Worm (Caenorhabditis elegans) whole organism, L4 larva: ENCODE data around the gene sid-2.

Experiments
- F10B5.3 ChIP-seq: sonication (generic microtip); optimal IDR thresholded peaks from 2 replicates; lab custom pipeline; 2016; ENCODE audit warnings: mild to moderate bottlenecking, missing genetic modification characterization, missing compliant biosample characterization
- F26F4.8 ChIP-seq: fragments of 200-800 bp; sonication (Bioruptor generic); conservative IDR thresholded peaks from 2 replicates; pipeline ENCODE4 v1.3.6; 2022; ENCODE audit warnings: missing genetic modification characterization, missing compliant biosample characterization
- F37D6.2 ChIP-seq: sonication (generic microtip); optimal IDR thresholded peaks from 2 replicates; lab custom pipeline; 2016; ENCODE audit warnings: mild to moderate bottlenecking, missing genetic modification characterization, missing compliant biosample characterization
- F44E2.7 ChIP-seq: fragments of 200-800 bp; sonication (Bioruptor generic); IDR thresholded peaks from 2 replicates; pipeline ENCODE4 v2.1.2; 2022; ENCODE audit warnings: missing genetic modification characterization, missing compliant biosample characterization
- T26A8.4 ChIP-seq: fragments of 200-800 bp; sonication (Bioruptor generic); IDR thresholded peaks from 2 replicates; pipeline ENCODE4 v1.3.6; 2022; ENCODE audit warnings: missing genetic modification characterization, missing compliant biosample characterization
- arid-1 ChIP-seq: fragments of 200-800 bp; sonication (Bioruptor generic); conservative IDR thresholded peaks from 2 replicates; pipeline ENCODE4 v1.3.6; 2022; ENCODE audit warnings: missing genetic modification reagents, missing genetic modification characterization, missing compliant biosample characterization
- attf-4 ChIP-seq: sonication (generic microtip); optimal IDR thresholded peaks from 3 replicates; lab custom pipeline; 2017; ENCODE audit warnings: missing biosample characterization, missing genetic modification characterization
- ceh-20 ChIP-seq: fragments of 200-800 bp; sonication (Bioruptor generic); IDR thresholded peaks from 2 replicates; pipeline ENCODE4 v1.3.6; 2022; ENCODE audit warnings: missing genetic modification reagents, missing genetic modification characterization, missing compliant biosample characterization
- ceh-82 ChIP-seq: sonication (generic microtip); optimal IDR thresholded peaks from 2 replicates; lab custom pipeline; 2017; ENCODE audit warnings: missing biosample characterization, missing genetic modification characterization
- ces-1 ChIP-seq: fragments of 150-350 bp; sonication (generic microtip); optimal IDR thresholded peaks from 4 replicates; lab custom pipeline; 2014; ENCODE audit warnings: missing biosample characterization, missing genetic modification reagents, missing genetic modification characterization
- daf-12 ChIP-seq: fragments of 150-350 bp; optimal IDR thresholded peaks from 2 replicates; lab custom pipeline; 2014; ENCODE audit warnings: missing biosample characterization, missing genetic modification reagents, missing genetic modification characterization
- dve-1 ChIP-seq: sonication (generic microtip); optimal IDR thresholded peaks from 2 replicates; lab custom pipeline; 2017; ENCODE audit warnings: antibody characterized with exemption, mild to moderate bottlenecking, missing genetic modification characterization, missing compliant biosample characterization; ENCODE audit not compliant: insufficient read depth
- fkh-10 ChIP-seq: fragments of 150-350 bp; optimal IDR thresholded peaks from 2 replicates; lab custom pipeline; 2014; ENCODE audit warnings: missing biosample characterization, missing genetic modification reagents, missing genetic modification characterization
- fos-1 ChIP-seq: fragments of 150-350 bp; optimal IDR thresholded peaks from 2 replicates; lab custom pipeline; 2014; ENCODE audit warnings: missing biosample characterization, missing genetic modification characterization
- gei-8 ChIP-seq: fragments of 200-800 bp; sonication (Bioruptor generic); optimal IDR thresholded peaks from 2 replicates; lab custom pipeline; 2018; ENCODE audit warnings: mild to moderate bottlenecking, missing genetic modification characterization, missing compliant biosample characterization
- hlh-11 ChIP-seq: fragments of 200-800 bp; sonication (Bioruptor generic); optimal IDR thresholded peaks from 2 replicates; lab custom pipeline; 2018; ENCODE audit warnings: mild to moderate bottlenecking, missing genetic modification characterization, missing compliant biosample characterization
- hlh-30 ChIP-seq: sonication (generic microtip); optimal IDR thresholded peaks from 2 replicates; lab custom pipeline; 2017; ENCODE audit warnings: antibody characterized with exemption, mild to moderate bottlenecking, missing genetic modification characterization, missing compliant biosample characterization; ENCODE audit not compliant: insufficient read depth
- hmg-1.1 ChIP-seq: fragments of 200-800 bp; sonication (Bioruptor generic); IDR thresholded peaks from 2 replicates; pipeline ENCODE4 v1.3.6; 2022; ENCODE audit warnings: missing genetic modification reagents, missing genetic modification characterization, missing compliant biosample characterization
- jun-1 ChIP-seq: fragments of 150-350 bp; optimal IDR thresholded peaks from 2 replicates; lab custom pipeline; 2014; ENCODE audit warnings: missing biosample characterization, missing genetic modification reagents, missing genetic modification characterization
- lim-7 ChIP-seq: fragments of 200-800 bp; sonication (Bioruptor generic); IDR thresholded peaks from 2 replicates; pipeline ENCODE4 v1.3.6; 2022; ENCODE audit warnings: missing genetic modification characterization, missing compliant biosample characterization
- lin-13 ChIP-seq: fragments of 150-350 bp; optimal IDR thresholded peaks from 2 replicates; lab custom pipeline; 2014; ENCODE audit warnings: missing biosample characterization, missing genetic modification reagents, missing genetic modification characterization
- lin-29 ChIP-seq: fragments of 200-800 bp; sonication (Bioruptor generic); IDR thresholded peaks from 2 replicates; pipeline ENCODE4 v1.3.6; 2022; ENCODE audit warnings: missing genetic modification reagents, missing genetic modification characterization, missing compliant biosample characterization
- lin-38 ChIP-seq: fragments of 200-800 bp; sonication (Bioruptor generic); IDR thresholded peaks from 2 replicates; pipeline ENCODE4 v1.3.6; 2022; ENCODE audit warnings: missing genetic modification reagents, missing genetic modification characterization, missing compliant biosample characterization
- lsy-2 ChIP-seq, 2 experiments: fragments of 150-350 bp in 1 of 2; sonication (generic microtip) in 1 of 2; optimal IDR thresholded peaks; 2 replicates each; lab custom pipeline; 2014 to 2017; ENCODE audit warnings: missing biosample characterization in 2 of 2, missing genetic modification characterization in 2 of 2
- madf-5 ChIP-seq, 2 experiments: fragments of 200-800 bp; sonication (Bioruptor generic); IDR thresholded peaks; 2 replicates each; pipeline ENCODE4 v1.3.6; 2022; ENCODE audit warnings: missing compliant biosample characterization in 2 of 2, missing genetic modification characterization in 2 of 2
- madf-9 ChIP-seq: fragments of 200-800 bp; sonication (Bioruptor generic); conservative IDR thresholded peaks from 2 replicates; pipeline ENCODE4 v1.3.6; 2022; ENCODE audit warnings: missing genetic modification reagents, missing genetic modification characterization, missing compliant biosample characterization
- mdt-29 ChIP-seq: fragments of 200-800 bp; sonication (Bioruptor generic); IDR thresholded peaks from 2 replicates; pipeline ENCODE4 v1.3.6; 2022; ENCODE audit warnings: missing genetic modification reagents, missing genetic modification characterization, missing compliant biosample characterization
- mes-2 ChIP-seq: sonication (generic microtip); optimal IDR thresholded peaks from 2 replicates; lab custom pipeline; 2016; ENCODE audit warnings: missing genotype, mild to moderate bottlenecking, missing genetic modification characterization, missing compliant biosample characterization; ENCODE audit not compliant: poor library complexity, severe bottlenecking
- mxl-2 ChIP-seq: fragments of 200-800 bp; sonication (Bioruptor generic); conservative IDR thresholded peaks from 2 replicates; pipeline ENCODE4 v1.3.6; 2022; ENCODE audit warnings: missing genetic modification reagents, missing genetic modification characterization, missing compliant biosample characterization
- nhr-10 ChIP-seq: fragments of 150-350 bp; optimal IDR thresholded peaks from 2 replicates; lab custom pipeline; 2014; ENCODE audit warnings: missing biosample characterization, missing genetic modification characterization
- nhr-11 ChIP-seq: fragments of 150-350 bp; optimal IDR thresholded peaks from 2 replicates; lab custom pipeline; 2014; ENCODE audit warnings: missing biosample characterization, missing genetic modification characterization
- nhr-111 ChIP-seq: fragments of 200-800 bp; sonication (Bioruptor generic); optimal IDR thresholded peaks from 2 replicates; lab custom pipeline; 2018; ENCODE audit warnings: mild to moderate bottlenecking, missing genetic modification characterization, missing compliant biosample characterization
- nhr-237 ChIP-seq: sonication (generic microtip); optimal IDR thresholded peaks from 2 replicates; lab custom pipeline; 2017; ENCODE audit warnings: missing biosample characterization, missing genetic modification characterization
- nhr-25 ChIP-seq: sonication (generic microtip); optimal IDR thresholded peaks from 2 replicates; lab custom pipeline; 2017; ENCODE audit warnings: missing genetic modification characterization, mild to moderate bottlenecking, missing compliant biosample characterization, antibody characterized with exemption, moderate library complexity, borderline replicate concordance; ENCODE audit not compliant: insufficient read depth
- nhr-28 ChIP-seq: fragments of 150-350 bp; optimal IDR thresholded peaks from 2 replicates; lab custom pipeline; 2014; ENCODE audit warnings: missing biosample characterization, missing genetic modification characterization
- nhr-41 ChIP-seq: fragments of 200-800 bp; sonication (Bioruptor generic); IDR thresholded peaks from 2 replicates; pipeline ENCODE4 v1.3.6; 2022; ENCODE audit warnings: missing genetic modification reagents, missing genetic modification characterization, missing compliant biosample characterization
- nhr-6 ChIP-seq: fragments of 150-350 bp; optimal IDR thresholded peaks from 2 replicates; lab custom pipeline; 2014; ENCODE audit warnings: missing biosample characterization, missing genetic modification characterization
- nhr-76 ChIP-seq: fragments of 150-350 bp; optimal IDR thresholded peaks from 2 replicates; lab custom pipeline; 2014; ENCODE audit warnings: missing biosample characterization, missing genetic modification characterization
- pha-4 ChIP-seq, 2 experiments: fragments of 150-350 bp in 1 of 2; fragments of 200-800 bp in 1 of 2; sonication (Bioruptor generic) in 1 of 2; IDR thresholded peaks in 1 of 2; optimal IDR thresholded peaks in 1 of 2; 2 replicates each; pipeline versions ENCODE4 v1.3.6 to Lab custom; 2014 to 2022; ENCODE audit warnings: missing genetic modification characterization in 2 of 2, missing genetic modification reagents in 2 of 2, missing biosample characterization in 1 of 2, missing compliant biosample characterization in 1 of 2
- pqm-1 ChIP-seq: sonication (generic microtip); optimal IDR thresholded peaks from 2 replicates; lab custom pipeline; 2017; ENCODE audit warnings: missing biosample characterization, missing genetic modification characterization
- rbr-2 ChIP-seq: sonication (generic microtip); optimal IDR thresholded peaks from 2 replicates; lab custom pipeline; 2016; ENCODE audit warnings: missing genotype, missing genetic modification characterization, missing compliant biosample characterization
- sdz-12 ChIP-seq: fragments of 200-800 bp; sonication (Bioruptor generic); optimal IDR thresholded peaks from 2 replicates; lab custom pipeline; 2018; ENCODE audit warnings: mild to moderate bottlenecking, missing genetic modification characterization, missing compliant biosample characterization
- set-16 ChIP-seq: fragments of 200-800 bp; sonication (Bioruptor generic); IDR thresholded peaks from 2 replicates; pipeline ENCODE4 v1.3.6; 2022; ENCODE audit warnings: missing genetic modification reagents, missing genetic modification characterization, missing compliant biosample characterization
- skn-1 ChIP-seq: fragments of 150-350 bp; optimal IDR thresholded peaks from 2 replicates; lab custom pipeline; 2014; ENCODE audit warnings: missing biosample characterization, missing genetic modification characterization
- spr-3 ChIP-seq: fragments of 200-800 bp; sonication (Bioruptor generic); optimal IDR thresholded peaks from 2 replicates; lab custom pipeline; 2018; ENCODE audit warnings: mild to moderate bottlenecking, missing genetic modification characterization, missing compliant biosample characterization
- tra-1 ChIP-seq: fragments of 200-800 bp; sonication (Bioruptor generic); IDR thresholded peaks from 2 replicates; pipeline ENCODE4 v1.3.6; 2022; ENCODE audit warnings: missing genetic modification reagents, missing genetic modification characterization, missing compliant biosample characterization
- unc-62 ChIP-seq, 3 experiments: fragments of 150-350 bp in 1 of 3; sonication (generic microtip); optimal IDR thresholded peaks in 2 of 3; peaks in 1 of 3; 1 replicate in 1 of 3; 2 replicates in 2 of 3; lab custom pipeline; 2014 to 2017; ENCODE audit warnings: missing biosample characterization in 3 of 3, missing genetic modification characterization in 3 of 3, missing genetic modification reagents in 3 of 3, missing genotype in 1 of 3
- zfp-2 ChIP-seq: sonication (generic microtip); optimal IDR thresholded peaks from 2 replicates; lab custom pipeline; 2016; ENCODE audit warnings: mild to moderate bottlenecking, missing genetic modification characterization, missing compliant biosample characterization
- zfp-3 ChIP-seq: fragments of 200-800 bp; sonication (Bioruptor generic); conservative IDR thresholded peaks from 2 replicates; pipeline ENCODE4 v1.3.6; 2022; ENCODE audit warnings: missing genetic modification reagents, missing genetic modification characterization, missing compliant biosample characterization
- ztf-11 ChIP-seq: fragments of 150-350 bp; optimal IDR thresholded peaks from 2 replicates; lab custom pipeline; 2014; ENCODE audit warnings: missing biosample characterization, missing genetic modification characterization

Gene sid-2

ce11 chrIII:13720190-13720741, 41.0 kb downstream of the sid-2 start:
- no peak for TF ChIP-seq ceh-20 (GFP tag; lab: Robert Waterston, UW)
- TF ChIP-seq skn-1 (tag; lab: Kevin White, UChicago), result no peak
- no peak for TF ChIP-seq tra-1 (GFP tag; lab: Robert Waterston, UW)
- TF ChIP-seq ces-1 (GFP tag; lab: Kevin White, UChicago), result no peak
- no peak for TF ChIP-seq fos-1
- no peak for TF ChIP-seq F26F4.8 (GFP tag; lab: Robert Waterston, UW)
- peak; percentile 6 for TF ChIP-seq hlh-30 (tag; lab: Kevin White, UChicago)
- TF ChIP-seq arid-1 (GFP tag; lab: Robert Waterston, UW), result no peak
- TF ChIP-seq mxl-2 (GFP tag; lab: Robert Waterston, UW), result no peak
- no peak for TF ChIP-seq F37D6.2 (tag; lab: Kevin White, UChicago)
- no peak for TF ChIP-seq gei-8 (GFP tag; lab: Kevin White, UChicago)
- TF ChIP-seq madf-5 (GFP tag; IDR thresholded peaks at IDR 0.05; lab: Robert Waterston, UW), result no peak
- peak; percentile 39 for TF ChIP-seq nhr-6 (tag; lab: Kevin White, UChicago)
- no peak for TF ChIP-seq lin-38 (GFP tag; lab: Robert Waterston, UW)
- TF ChIP-seq rbr-2, result peak; percentile 4
- no peak for TF ChIP-seq zfp-2 (tag; lab: Kevin White, UChicago)
- TF ChIP-seq nhr-76 (tag; lab: Kevin White, UChicago), result no peak
- no peak for TF ChIP-seq attf-4 (tag; lab: Kevin White, UChicago)
- TF ChIP-seq pqm-1, result no peak
- peak; percentile 27 for TF ChIP-seq hlh-11
- no peak for TF ChIP-seq nhr-41 (GFP tag; lab: Robert Waterston, UW)
- TF ChIP-seq dve-1 (tag; lab: Kevin White, UChicago), result no peak
- TF ChIP-seq ztf-11, result no peak
- TF ChIP-seq nhr-25 (tag; lab: Kevin White, UChicago), result peak; percentile 39
- peak in 1 of 2 experiments; percentile 11 for TF ChIP-seq lsy-2 (tag; optimal IDR thresholded peaks at IDR 0.05; lab: Kevin White, UChicago)
- TF ChIP-seq nhr-237, result no peak
- TF ChIP-seq hmg-1.1, result no peak
- no peak for TF ChIP-seq F44E2.7 (GFP tag; lab: Robert Waterston, UW)
- no peak for TF ChIP-seq T26A8.4 (GFP tag; lab: Robert Waterston, UW)
- TF ChIP-seq fkh-10, result no peak
- TF ChIP-seq ceh-82 (tag; lab: Kevin White, UChicago), result no peak
- peak; percentile 34 for TF ChIP-seq sdz-12 (GFP tag; lab: Kevin White, UChicago)
- TF ChIP-seq lin-13, result no peak
- no peak for TF ChIP-seq daf-12 (tag; lab: Kevin White, UChicago)
- TF ChIP-seq lin-29 (GFP tag; lab: Robert Waterston, UW), result no peak
- no peak for TF ChIP-seq nhr-10 (tag; lab: Kevin White, UChicago)
- no peak for TF ChIP-seq zfp-3 (GFP tag; lab: Robert Waterston, UW)
- TF ChIP-seq F10B5.3 (tag; lab: Kevin White, UChicago), result no peak
- peak; percentile 61 for TF ChIP-seq set-16
- no peak for TF ChIP-seq mdt-29 (GFP tag; lab: Robert Waterston, UW)
- no peak for TF ChIP-seq nhr-11 (tag; lab: Kevin White, UChicago)
- TF ChIP-seq nhr-111 (GFP tag; lab: Kevin White, UChicago), result peak; percentile 32
- TF ChIP-seq mes-2 (tag; lab: Kevin White, UChicago), result peak; percentile 47
- no peak for TF ChIP-seq jun-1 (tag; lab: Kevin White, UChicago)
- no peak for TF ChIP-seq spr-3 (GFP tag; lab: Kevin White, UChicago)
- TF ChIP-seq unc-62 (GFP tag; optimal IDR thresholded peaks at IDR 0.05 in 1 of 2; lab: Kevin White, UChicago), result peak in 1 of 2 experiments; percentile 27
- no peak for TF ChIP-seq unc-62 (tag; optimal IDR thresholded peaks at IDR 0.05; lab: Kevin White, UChicago)
- no peak for TF ChIP-seq nhr-28
- TF ChIP-seq lim-7 (GFP tag; lab: Robert Waterston, UW), result no peak
- no peak for TF ChIP-seq madf-9 (GFP tag; lab: Robert Waterston, UW)
- TF ChIP-seq pha-4 (GFP tag; IDR thresholded peaks at IDR 0.05; lab: Robert Waterston, UW), result no peak
- no peak for TF ChIP-seq pha-4 (tag; optimal IDR thresholded peaks at IDR 0.05; lab: Kevin White, UChicago)
